Worm (Caenorhabditis elegans) whole organism, L3 larva: ENCODE measurements around the gene egrh-3.

Experiments used
- ama-1 ChIP-seq: fragments of 150-350 bp; optimal IDR thresholded peaks from 2 replicates; lab custom pipeline; 2018
- ceh-16 ChIP-seq: sonication (generic microtip); optimal IDR thresholded peaks from 2 replicates; lab custom pipeline; 2017; ENCODE audit warnings: missing biosample characterization, missing genetic modification characterization
- ceh-28 ChIP-seq: fragments of 150-350 bp; optimal IDR thresholded peaks from 2 replicates; lab custom pipeline; 2014; ENCODE audit warnings: missing biosample characterization, missing genetic modification reagents, missing genetic modification characterization
- ceh-82 ChIP-seq: fragments of 150-350 bp; optimal IDR thresholded peaks from 2 replicates; lab custom pipeline; 2014; ENCODE audit warnings: missing biosample characterization, missing genetic modification characterization
- ceh-9 ChIP-seq: sonication (generic microtip); optimal IDR thresholded peaks from 2 replicates; lab custom pipeline; 2018; ENCODE audit warnings: missing biosample characterization, missing genetic modification characterization
- daf-12 ChIP-seq: fragments of 150-350 bp; optimal IDR thresholded peaks from 2 replicates; lab custom pipeline; 2014; ENCODE audit warnings: missing biosample characterization, missing genetic modification reagents, missing genetic modification characterization
- egl-27 ChIP-seq: sonication (generic microtip); optimal IDR thresholded peaks from 4 replicates; lab custom pipeline; 2017; ENCODE audit warnings: missing biosample characterization, missing genetic modification reagents, missing genetic modification characterization
- egl-5 ChIP-seq: fragments of 150-350 bp; optimal IDR thresholded peaks from 2 replicates; lab custom pipeline; 2017; ENCODE audit warnings: missing biosample characterization, missing genetic modification reagents, missing genetic modification characterization, inconsistent platforms
- elt-1 ChIP-seq: fragments of 150-350 bp; optimal IDR thresholded peaks from 2 replicates; lab custom pipeline; 2014; ENCODE audit warnings: missing biosample characterization, missing genetic modification characterization
- elt-2 ChIP-seq: sonication (generic microtip); optimal IDR thresholded peaks from 2 replicates; lab custom pipeline; 2016; ENCODE audit warnings: missing genetic modification reagents, mild to moderate bottlenecking, missing genetic modification characterization, missing compliant biosample characterization
- elt-3 ChIP-seq, 3 experiments: fragments of 150-350 bp in 1 of 3; sonication (generic microtip) in 2 of 3; optimal IDR thresholded peaks; 2 replicates in 2 of 3; 4 replicates in 1 of 3; lab custom pipeline; 2014 to 2017; ENCODE audit warnings: missing biosample characterization in 3 of 3, missing genetic modification characterization in 3 of 3
- fkh-10 ChIP-seq: sonication (generic microtip); optimal IDR thresholded peaks from 2 replicates; lab custom pipeline; 2017; ENCODE audit warnings: missing biosample characterization, missing genetic modification reagents, missing genetic modification characterization
- fos-1 ChIP-seq: fragments of 150-350 bp; optimal IDR thresholded peaks from 2 replicates; lab custom pipeline; 2014; ENCODE audit warnings: missing biosample characterization, missing genetic modification characterization
- hmg-11 ChIP-seq: sonication (generic microtip); optimal IDR thresholded peaks from 2 replicates; lab custom pipeline; 2016; ENCODE audit warnings: missing genetic modification characterization, missing compliant biosample characterization
- jun-1 ChIP-seq: fragments of 150-350 bp; optimal IDR thresholded peaks from 2 replicates; lab custom pipeline; 2014; ENCODE audit warnings: missing biosample characterization, missing genetic modification reagents, missing genetic modification characterization
- lin-15B ChIP-seq: fragments of 150-350 bp; optimal IDR thresholded peaks from 2 replicates; lab custom pipeline; 2014; ENCODE audit warnings: missing biosample characterization, missing genetic modification characterization
- lin-39 ChIP-seq: fragments of 150-350 bp; optimal IDR thresholded peaks from 2 replicates; lab custom pipeline; 2018; ENCODE audit warnings: missing biosample characterization, missing genetic modification reagents, missing genetic modification characterization
- mdl-1 ChIP-seq: fragments of 150-350 bp; optimal IDR thresholded peaks from 2 replicates; lab custom pipeline; 2014; ENCODE audit warnings: missing biosample characterization, missing genetic modification characterization
- mml-1 ChIP-seq: fragments of 150-350 bp; sonication (generic microtip); optimal IDR thresholded peaks from 3 replicates; lab custom pipeline; 2014; ENCODE audit warnings: missing biosample characterization, missing genetic modification characterization
- nfya-1 ChIP-seq: sonication (generic microtip); optimal IDR thresholded peaks from 2 replicates; lab custom pipeline; 2017; ENCODE audit warnings: missing genetic modification characterization, mild to moderate bottlenecking, missing compliant biosample characterization, antibody characterized with exemption, moderate library complexity; ENCODE audit not compliant: insufficient read depth
- nhr-12 ChIP-seq: fragments of 150-350 bp; optimal IDR thresholded peaks from 2 replicates; lab custom pipeline; 2014; ENCODE audit warnings: missing biosample characterization, missing genetic modification characterization
- nhr-23 ChIP-seq: fragments of 150-350 bp; optimal IDR thresholded peaks from 2 replicates; lab custom pipeline; 2014; ENCODE audit warnings: missing biosample characterization, missing genetic modification reagents, missing genetic modification characterization
- nhr-237 ChIP-seq: fragments of 150-350 bp; optimal IDR thresholded peaks from 2 replicates; lab custom pipeline; 2014; ENCODE audit warnings: missing biosample characterization, missing genetic modification characterization
- nhr-25 ChIP-seq: sonication (generic microtip); optimal IDR thresholded peaks from 2 replicates; lab custom pipeline; 2017; ENCODE audit warnings: missing biosample characterization, missing genetic modification characterization
- nhr-28 ChIP-seq: fragments of 150-350 bp; optimal IDR thresholded peaks from 2 replicates; lab custom pipeline; 2014; ENCODE audit warnings: missing biosample characterization, missing genetic modification characterization
- nhr-76 ChIP-seq: fragments of 150-350 bp; sonication (generic microtip); optimal IDR thresholded peaks from 5 replicates; lab custom pipeline; 2014; ENCODE audit warnings: missing biosample characterization, missing genetic modification characterization
- nhr-77 ChIP-seq: fragments of 150-350 bp; optimal IDR thresholded peaks from 2 replicates; lab custom pipeline; 2014; ENCODE audit warnings: missing biosample characterization, missing genetic modification characterization
- pha-4 ChIP-seq: fragments of 150-350 bp; optimal IDR thresholded peaks from 2 replicates; lab custom pipeline; 2014; ENCODE audit warnings: missing biosample characterization, missing genetic modification reagents, missing genetic modification characterization
- pqm-1 ChIP-seq: fragments of 150-350 bp; optimal IDR thresholded peaks from 2 replicates; lab custom pipeline; 2017; ENCODE audit warnings: missing biosample characterization, missing genetic modification characterization, inconsistent platforms
- skn-1 ChIP-seq: fragments of 150-350 bp; optimal IDR thresholded peaks from 2 replicates; lab custom pipeline; 2014; ENCODE audit warnings: missing biosample characterization, missing genetic modification characterization
- snpc-4 ChIP-seq: fragments of 150-350 bp; optimal IDR thresholded peaks from 2 replicates; lab custom pipeline; 2014; ENCODE audit warnings: missing biosample characterization, missing genetic modification characterization
- unc-62 ChIP-seq: fragments of 150-350 bp; sonication (generic microtip); optimal IDR thresholded peaks from 4 replicates; lab custom pipeline; 2014; ENCODE audit warnings: missing biosample characterization, missing genetic modification reagents, missing genetic modification characterization
- zag-1 ChIP-seq: fragments of 150-350 bp; optimal IDR thresholded peaks from 2 replicates; lab custom pipeline; 2014; ENCODE audit warnings: missing biosample characterization, missing genetic modification characterization
- ztf-11 ChIP-seq: fragments of 150-350 bp; optimal IDR thresholded peaks from 2 replicates; lab custom pipeline; 2014; ENCODE audit warnings: missing biosample characterization, missing genetic modification characterization
- ztf-4 ChIP-seq: fragments of 150-350 bp; optimal IDR thresholded peaks from 2 replicates; lab custom pipeline; 2014; ENCODE audit warnings: missing biosample characterization, missing genetic modification characterization

Gene egrh-3

ce11 chrIV:2707012-2707411 lies 18.4 kb upstream of the egrh-3 start, which contains the start of gene ubc-8:
ubc-8 (minus strand) TSS chrIV:2707238.
- TF ChIP-seq snpc-4 (tag; lab: Kevin White, UChicago) (no peak), jun-1 (tag; lab: Kevin White, UChicago) (no peak), nhr-28 (no peak), mdl-1 (tag; lab: Kevin White, UChicago) (no peak), ama-1 (lab: Kevin White, UChicago) (no peak), mml-1 (tag; lab: Kevin White, UChicago) (no peak), elt-1 (no peak), lin-15B (tag; lab: Kevin White, UChicago) (no peak), elt-3 (tag; optimal IDR thresholded peaks at IDR 0.05; lab: Kevin White, UChicago) (no peak), hmg-11 (no peak), skn-1 (tag; lab: Kevin White, UChicago) (no peak), nhr-77 (tag; lab: Kevin White, UChicago) (no peak), ceh-82 (tag; lab: Kevin White, UChicago) (no peak), ceh-9 (no peak)

ce11 chrIV:2705675-2706074 lies 17.1 kb upstream of the egrh-3 start:
- no peak for TF ChIP-seq nfya-1 (tag; lab: Kevin White, UChicago)
- no peak for TF ChIP-seq zag-1 (tag; lab: Kevin White, UChicago)

- TF ChIP-seq nhr-23 (tag; lab: Kevin White, UChicago): peak; percentile 30
- no peak for TF ChIP-seq mdl-1 (tag; lab: Kevin White, UChicago)
- TF ChIP-seq nhr-12 (tag; lab: Kevin White, UChicago): no peak
- no peak for TF ChIP-seq skn-1 (tag; lab: Kevin White, UChicago)
- TF ChIP-seq hmg-11: peak; percentile 72
- TF ChIP-seq fkh-10 (GFP tag; lab: Kevin White, UChicago): no peak
- peak; percentile 60 for TF ChIP-seq lin-15B (tag; lab: Kevin White, UChicago)
- TF ChIP-seq unc-62: no peak
- no peak for TF ChIP-seq lin-39 (tag; lab: Kevin White, UChicago)
- TF ChIP-seq nhr-77 (tag; lab: Kevin White, UChicago): no peak
- peak; percentile 50 for TF ChIP-seq ceh-28 (tag; lab: Kevin White, UChicago)
- peak; percentile 2 for TF ChIP-seq jun-1 (tag; lab: Kevin White, UChicago)
- no peak for TF ChIP-seq ztf-4 (tag; lab: Kevin White, UChicago)
- TF ChIP-seq pha-4: peak; percentile 66
- peak; percentile 86 for TF ChIP-seq ama-1 (lab: Kevin White, UChicago)
- TF ChIP-seq nhr-25 (tag; lab: Kevin White, UChicago): peak; percentile 6
- TF ChIP-seq ceh-82 (tag; lab: Kevin White, UChicago): no peak
- TF ChIP-seq pqm-1 (tag; lab: Kevin White, UChicago): peak; percentile 25
- no peak for TF ChIP-seq mml-1 (tag; lab: Kevin White, UChicago)
- TF ChIP-seq nhr-76 (tag; lab: Kevin White, UChicago): no peak
- no peak for TF ChIP-seq ztf-11 (tag; lab: Kevin White, UChicago)
- no peak for TF ChIP-seq egl-27 (tag; lab: Kevin White, UChicago)
- no peak for TF ChIP-seq ceh-16 (tag; lab: Kevin White, UChicago)
- no peak for TF ChIP-seq daf-12 (tag; lab: Kevin White, UChicago)
- peak; percentile 72 for TF ChIP-seq nfya-1 (tag; lab: Kevin White, UChicago)
- TF ChIP-seq snpc-4 (tag; lab: Kevin White, UChicago): no peak
- peak; percentile 38 for TF ChIP-seq elt-2
- no peak for TF ChIP-seq fos-1 (tag; lab: Kevin White, UChicago)
- TF ChIP-seq nhr-237 (tag; lab: Kevin White, UChicago): no peak
- TF ChIP-seq elt-3 (tag; optimal IDR thresholded peaks at IDR 0.05; lab: Kevin White, UChicago): no peak
- peak; percentile 3 for TF ChIP-seq egl-5
- TF ChIP-seq, all 47 proteins: peak for 12
Observed at ce11 chrIV:2703927-2704401, 15.4 kb upstream of the egrh-3 start, which contains the start of gene Y94H6A.5. Y94H6A.5 (minus strand) TSS chrIV:2703977.

- no peak for TF ChIP-seq lin-15B (tag; lab: Kevin White, UChicago)
- TF ChIP-seq ceh-28 (tag; lab: Kevin White, UChicago): peak; percentile 86
Observed at ce11 chrIV:2680281-2680680, 8.3 kb downstream of the egrh-3 start.
